Worm (Caenorhabditis elegans) whole organism, L2 larva: ENCODE results near the gene nlp-61.

Source experiments
- ama-1 ChIP-seq: fragments of 150-350 bp; optimal IDR thresholded peaks from 2 replicates; lab custom pipeline; 2018; ENCODE audit warnings: inconsistent platforms
- ceh-82 ChIP-seq: fragments of 150-350 bp; optimal IDR thresholded peaks from 2 replicates; lab custom pipeline; 2014; ENCODE audit warnings: missing biosample characterization, missing genetic modification characterization
- elt-3 ChIP-seq: sonication (generic microtip); optimal IDR thresholded peaks from 2 replicates; lab custom pipeline; 2017; ENCODE audit warnings: missing biosample characterization, missing genetic modification characterization
- lin-11 ChIP-seq: fragments of 150-350 bp; sonication (generic microtip); optimal IDR thresholded peaks from 2 replicates; lab custom pipeline; 2014; ENCODE audit warnings: missing biosample characterization, missing genetic modification characterization, inconsistent platforms, mixed read lengths
- lsy-2 ChIP-seq, 2 experiments: fragments of 150-350 bp in 1 of 2; sonication (generic microtip) in 1 of 2; optimal IDR thresholded peaks; 2 replicates each; lab custom pipeline; 2014 to 2017; ENCODE audit warnings: missing biosample characterization in 2 of 2, missing genetic modification characterization in 2 of 2
- nhr-10 ChIP-seq: sonication (generic microtip); optimal IDR thresholded peaks from 2 replicates; lab custom pipeline; 2017; ENCODE audit warnings: missing biosample characterization, missing genetic modification characterization
- nhr-129 ChIP-seq: fragments of 150-350 bp; optimal IDR thresholded peaks from 2 replicates; lab custom pipeline; 2014; ENCODE audit warnings: missing biosample characterization, missing genetic modification characterization
- nhr-237 ChIP-seq: fragments of 150-350 bp; optimal IDR thresholded peaks from 2 replicates; lab custom pipeline; 2014; ENCODE audit warnings: missing biosample characterization, missing genetic modification characterization
- unc-62 ChIP-seq: fragments of 150-350 bp; optimal IDR thresholded peaks from 2 replicates; lab custom pipeline; 2014; ENCODE audit warnings: missing biosample characterization, missing genetic modification reagents, missing genetic modification characterization
- zag-1 ChIP-seq: fragments of 150-350 bp; optimal IDR thresholded peaks from 2 replicates; lab custom pipeline; 2014; ENCODE audit warnings: missing biosample characterization, missing genetic modification characterization
- ztf-4 ChIP-seq: fragments of 150-350 bp; optimal IDR thresholded peaks from 2 replicates; lab custom pipeline; 2014; ENCODE audit warnings: missing biosample characterization, missing genetic modification characterization

DNA sequence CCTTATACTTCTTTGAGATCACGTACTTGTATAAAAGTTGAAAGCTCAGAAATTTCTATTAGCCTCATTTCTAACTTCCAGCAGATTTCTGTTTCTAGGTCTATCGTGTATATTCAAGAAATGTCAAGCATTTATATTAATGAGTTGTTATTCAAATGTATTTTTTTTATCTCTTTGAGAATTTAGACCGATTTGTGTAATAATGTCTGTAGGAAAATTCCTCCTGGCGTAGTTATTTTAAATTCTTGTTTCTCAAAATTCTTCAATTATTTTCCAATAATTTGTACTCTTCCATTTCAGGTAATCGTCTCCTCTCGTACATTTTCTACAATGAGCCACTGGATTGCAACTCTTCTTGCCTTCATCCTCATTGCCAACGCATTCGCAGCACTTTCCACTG is at the start of gene nlp-61:
- TF ChIP-seq lin-11, result no peak
- no peak for TF ChIP-seq nhr-129 (tag; lab: Kevin White, UChicago)
- no peak for TF ChIP-seq zag-1 (tag; lab: Kevin White, UChicago)
- TF ChIP-seq unc-62 (GFP tag; lab: Kevin White, UChicago), result no peak
- no peak for TF ChIP-seq ztf-4 (tag; lab: Kevin White, UChicago)
- TF ChIP-seq ama-1 (lab: Kevin White, UChicago), result no peak
- no peak for TF ChIP-seq lsy-2 (tag; optimal IDR thresholded peaks at IDR 0.05; lab: Kevin White, UChicago)
- TF ChIP-seq nhr-237, result no peak
- TF ChIP-seq ceh-82 (tag; lab: Kevin White, UChicago), result no peak
- no peak for TF ChIP-seq elt-3 (tag; lab: Kevin White, UChicago)
- no peak for TF ChIP-seq nhr-10 (tag; lab: Kevin White, UChicago)
